Worm (Caenorhabditis elegans) whole organism, midembryonic: ENCODE measurements around the gene mrps-5.

Experiments
- T22C8.4 ChIP-seq: fragments of 200-800 bp; sonication (Bioruptor generic); IDR thresholded peaks from 2 replicates; pipeline ENCODE4 v1.3.6; 2022; ENCODE audit warnings: missing genetic modification characterization, missing compliant biosample characterization
- cog-1 ChIP-seq: sonication (generic microtip); optimal IDR thresholded peaks from 2 replicates; lab custom pipeline; 2016; ENCODE audit warnings: missing genetic modification characterization, missing compliant biosample characterization
- flt-1 ChIP-seq: fragments of 200-800 bp; sonication (Bioruptor generic); IDR thresholded peaks from 2 replicates; pipeline ENCODE4 v1.3.6; 2022; ENCODE audit warnings: missing genetic modification characterization, missing compliant biosample characterization
- klf-2 ChIP-seq: fragments of 200-800 bp; sonication (Bioruptor generic); conservative IDR thresholded peaks from 2 replicates; pipeline ENCODE4 v1.3.6; 2022; ENCODE audit warnings: missing genetic modification reagents, missing genetic modification characterization, missing compliant biosample characterization
- med-1 ChIP-seq: sonication (generic microtip); optimal IDR thresholded peaks from 2 replicates; lab custom pipeline; 2017; ENCODE audit warnings: missing genetic modification characterization, mild to moderate bottlenecking, missing compliant biosample characterization, antibody characterized with exemption, missing genetic modification reagents; ENCODE audit not compliant: insufficient read depth
- ref-1 ChIP-seq: fragments of 200-800 bp; sonication (Bioruptor generic); conservative IDR thresholded peaks from 2 replicates; pipeline ENCODE4 v1.3.6; 2022; ENCODE audit warnings: missing genetic modification reagents, missing genetic modification characterization, missing compliant biosample characterization
- tab-1 ChIP-seq: fragments of 200-800 bp; sonication (Bioruptor generic); IDR thresholded peaks from 2 replicates; pipeline ENCODE4 v1.3.6; 2022; ENCODE audit warnings: missing genetic modification characterization, missing compliant biosample characterization
- ztf-23 ChIP-seq: fragments of 200-800 bp; sonication (Bioruptor generic); IDR thresholded peaks from 2 replicates; pipeline ENCODE4 v1.3.6; 2022; ENCODE audit warnings: missing genetic modification reagents, missing genetic modification characterization, missing compliant biosample characterization
- ztf-29 ChIP-seq: fragments of 200-800 bp; sonication (Bioruptor generic); IDR thresholded peaks from 2 replicates; pipeline ENCODE4 v1.3.6; 2022; ENCODE audit warnings: missing genetic modification reagents, missing genetic modification characterization, missing compliant biosample characterization

The mrps-5 gene

ce11 chrV:12575846-12576245 is 12.6 kb downstream of the mrps-5 start:
- TF ChIP-seq cog-1 (tag; lab: Kevin White, UChicago) (no peak), flt-1 (GFP tag; lab: Robert Waterston, UW) (no peak), med-1 (GFP tag; lab: Kevin White, UChicago) (no peak), ztf-29 (GFP tag; lab: Robert Waterston, UW) (no peak), tab-1 (GFP tag; lab: Robert Waterston, UW) (no peak), ref-1 (GFP tag; lab: Robert Waterston, UW) (no peak), ztf-23 (GFP tag; lab: Robert Waterston, UW) (no peak), T22C8.4 (GFP tag; lab: Robert Waterston, UW) (no peak), klf-2 (GFP tag; lab: Robert Waterston, UW) (no peak)

DNA sequence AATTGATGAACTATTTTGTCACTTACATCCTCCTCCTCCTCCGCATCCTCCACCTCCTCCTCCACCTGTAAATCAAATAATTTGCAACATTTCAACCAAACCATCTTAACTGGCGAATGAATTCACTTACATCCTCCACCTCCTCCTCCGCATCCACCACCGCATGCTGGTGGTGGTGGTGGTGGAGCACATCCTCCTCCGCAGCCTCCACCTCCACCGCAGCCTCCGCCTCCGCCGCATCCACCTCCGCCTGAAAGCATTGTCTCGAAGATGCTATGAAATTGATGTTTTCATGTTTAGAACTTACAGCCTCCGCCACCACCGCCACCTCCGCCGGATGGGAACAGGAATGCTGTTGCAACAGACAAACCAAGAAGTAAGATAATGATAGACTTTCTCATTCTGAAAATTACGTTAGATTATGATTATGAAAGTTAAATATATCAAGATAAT is 13.2 kb downstream of the mrps-5 start, which contains the start of gene grl-23:
Gene grl-23 (minus strand): TSS at position 403 of the 453 bp plus-strand sequence.
- TF ChIP-seq ztf-23 (GFP tag; lab: Robert Waterston, UW) (no peak), flt-1 (GFP tag; lab: Robert Waterston, UW) (no peak), T22C8.4 (GFP tag; lab: Robert Waterston, UW) (no peak), ztf-29 (GFP tag; lab: Robert Waterston, UW) (no peak), klf-2 (GFP tag; lab: Robert Waterston, UW) (no peak), cog-1 (tag; lab: Kevin White, UChicago) (no peak), ref-1 (GFP tag; lab: Robert Waterston, UW) (no peak), tab-1 (GFP tag; lab: Robert Waterston, UW) (no peak), med-1 (GFP tag; lab: Kevin White, UChicago) (no peak)

ce11 chrV:12579299-12579698 is 16.0 kb downstream of the mrps-5 start, which contains the start of gene E02A10.3:
TSS of gene E02A10.3 (plus strand) at chrV:12579599.
- no peak for TF ChIP-seq med-1 (GFP tag; lab: Kevin White, UChicago)
- TF ChIP-seq ref-1 (GFP tag; lab: Robert Waterston, UW): no peak
- TF ChIP-seq tab-1 (GFP tag; lab: Robert Waterston, UW): no peak
- no peak for TF ChIP-seq klf-2 (GFP tag; lab: Robert Waterston, UW)
- TF ChIP-seq cog-1 (tag; lab: Kevin White, UChicago): no peak
- no peak for TF ChIP-seq ztf-29 (GFP tag; lab: Robert Waterston, UW)
- TF ChIP-seq ztf-23 (GFP tag; lab: Robert Waterston, UW): no peak
- no peak for TF ChIP-seq T22C8.4 (GFP tag; lab: Robert Waterston, UW)

DNA sequence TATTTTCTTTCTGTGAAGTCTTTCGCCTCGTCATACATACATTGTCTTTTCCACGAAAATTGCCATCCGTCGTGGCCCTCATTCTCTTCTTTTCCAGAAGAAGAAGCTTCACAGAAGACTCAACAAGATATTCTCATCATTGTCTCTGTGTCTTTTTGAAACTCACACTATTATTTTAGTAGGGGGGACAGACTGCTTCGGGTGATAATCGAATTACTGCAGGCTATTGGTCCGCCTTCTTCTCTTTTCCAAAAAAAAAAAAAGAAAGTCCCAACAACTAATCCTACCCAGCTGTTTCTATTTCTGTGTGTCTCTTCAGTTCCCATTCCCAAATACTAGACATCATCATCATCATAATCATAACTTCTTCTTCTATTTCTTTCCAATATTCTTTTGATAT is 20.1 kb downstream of the mrps-5 start:
- TF ChIP-seq flt-1 (GFP tag; lab: Robert Waterston, UW) (no peak), cog-1 (tag; lab: Kevin White, UChicago) (no peak), med-1 (GFP tag; lab: Kevin White, UChicago) (no peak)

DNA sequence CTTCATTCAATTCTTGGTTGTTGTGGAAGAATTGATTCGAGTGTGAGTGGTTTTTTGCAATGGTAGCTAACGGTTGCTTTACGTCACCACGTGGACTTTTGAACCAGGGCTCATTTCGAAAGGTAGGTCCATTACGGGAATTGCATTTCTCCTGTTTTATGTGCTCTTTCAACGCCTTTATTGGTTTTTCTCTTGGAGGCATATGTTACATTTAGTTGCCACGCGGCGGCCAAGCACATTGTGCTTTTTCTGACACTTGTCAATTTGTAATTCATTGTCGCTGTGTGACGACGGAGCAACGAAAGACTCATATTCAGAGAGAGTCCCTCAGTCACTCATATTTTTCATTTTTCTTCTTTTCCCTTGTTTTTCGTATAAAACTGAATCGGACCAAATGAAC is 21.5 kb downstream of the mrps-5 start:
- TF ChIP-seq klf-2 (GFP tag; lab: Robert Waterston, UW) (no peak), ref-1 (GFP tag; lab: Robert Waterston, UW) (no peak), T22C8.4 (GFP tag; lab: Robert Waterston, UW) (no peak), ztf-29 (GFP tag; lab: Robert Waterston, UW) (no peak), flt-1 (GFP tag; lab: Robert Waterston, UW) (no peak), med-1 (GFP tag; lab: Kevin White, UChicago) (no peak), ztf-23 (GFP tag; lab: Robert Waterston, UW) (no peak)

DNA sequence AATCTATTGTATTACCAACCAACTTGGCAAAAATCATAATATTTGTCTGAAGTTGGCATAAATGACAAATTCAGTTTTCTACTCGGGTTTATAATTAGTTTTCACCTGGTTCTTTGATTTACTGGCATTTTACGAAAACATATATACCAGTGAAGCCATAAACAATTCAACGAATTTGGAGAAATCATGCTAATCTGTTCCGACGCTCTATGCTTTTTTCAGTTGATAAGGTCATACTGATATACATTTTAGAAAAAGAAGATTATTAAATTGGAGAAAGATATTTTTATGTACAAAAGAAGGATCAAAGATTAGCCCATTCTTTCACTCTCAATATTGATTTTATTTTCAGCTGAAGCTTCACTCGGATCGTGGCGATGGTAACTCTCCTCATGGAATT is 23.5 kb downstream of the mrps-5 start:
- no peak for TF ChIP-seq cog-1 (tag; lab: Kevin White, UChicago)
- no peak for TF ChIP-seq ztf-29 (GFP tag; lab: Robert Waterston, UW)
- TF ChIP-seq tab-1 (GFP tag; lab: Robert Waterston, UW): no peak
- no peak for TF ChIP-seq T22C8.4 (GFP tag; lab: Robert Waterston, UW)
- no peak for TF ChIP-seq flt-1 (GFP tag; lab: Robert Waterston, UW)
- no peak for TF ChIP-seq ztf-23 (GFP tag; lab: Robert Waterston, UW)
- TF ChIP-seq med-1 (GFP tag; lab: Kevin White, UChicago): no peak
- no peak for TF ChIP-seq klf-2 (GFP tag; lab: Robert Waterston, UW)
- no peak for TF ChIP-seq ref-1 (GFP tag; lab: Robert Waterston, UW)

DNA sequence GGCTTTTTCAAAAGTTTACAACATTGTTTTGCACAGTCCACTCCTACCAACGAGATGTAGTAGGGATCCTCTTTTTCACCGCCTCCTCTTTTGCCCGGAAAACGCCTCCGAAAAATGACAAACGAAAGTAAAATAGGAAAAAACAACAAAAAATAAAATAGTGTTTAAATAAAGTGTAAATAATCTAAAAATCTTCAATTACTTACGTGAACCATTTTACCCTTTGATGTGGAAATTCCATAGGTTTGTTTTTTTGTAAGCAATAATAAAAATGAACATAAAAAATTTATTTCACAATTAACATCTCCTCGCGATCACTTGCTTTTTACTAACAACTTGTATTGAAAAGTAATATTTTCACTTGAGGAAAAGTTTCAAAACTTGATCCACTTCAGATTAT is 24.7 kb downstream of the mrps-5 start, which contains the start of gene C14C10.1:
Gene C14C10.1 (plus strand): TSS at position 301 of the 400 bp plus-strand sequence.
- TF ChIP-seq ztf-29 (GFP tag; lab: Robert Waterston, UW): no peak
- no peak for TF ChIP-seq T22C8.4 (GFP tag; lab: Robert Waterston, UW)
- no peak for TF ChIP-seq med-1 (GFP tag; lab: Kevin White, UChicago)
- no peak for TF ChIP-seq klf-2 (GFP tag; lab: Robert Waterston, UW)
- TF ChIP-seq tab-1 (GFP tag; lab: Robert Waterston, UW): no peak
- no peak for TF ChIP-seq ztf-23 (GFP tag; lab: Robert Waterston, UW)
- TF ChIP-seq flt-1 (GFP tag; lab: Robert Waterston, UW): no peak
- no peak for TF ChIP-seq cog-1 (tag; lab: Kevin White, UChicago)
- no peak for TF ChIP-seq ref-1 (GFP tag; lab: Robert Waterston, UW)

ce11 chrV:12590601-12591000 is 27.3 kb downstream of the mrps-5 start, which contains the start of gene ttr-43:
TSS of gene ttr-43 (minus strand) at chrV:12590701.
- TF ChIP-seq tab-1 (GFP tag; lab: Robert Waterston, UW) (no peak), flt-1 (GFP tag; lab: Robert Waterston, UW) (no peak), cog-1 (tag; lab: Kevin White, UChicago) (no peak), ztf-29 (GFP tag; lab: Robert Waterston, UW) (no peak), ref-1 (GFP tag; lab: Robert Waterston, UW) (no peak), ztf-23 (GFP tag; lab: Robert Waterston, UW) (no peak), med-1 (GFP tag; lab: Kevin White, UChicago) (no peak)

- TF ChIP-seq ztf-23 (GFP tag; lab: Robert Waterston, UW) (no peak), T22C8.4 (GFP tag; lab: Robert Waterston, UW) (no peak), ztf-29 (GFP tag; lab: Robert Waterston, UW) (no peak), klf-2 (GFP tag; lab: Robert Waterston, UW) (no peak), ref-1 (GFP tag; lab: Robert Waterston, UW) (no peak), med-1 (GFP tag; lab: Kevin White, UChicago) (no peak), cog-1 (tag; lab: Kevin White, UChicago) (no peak), tab-1 (GFP tag; lab: Robert Waterston, UW) (no peak)
Observed at ce11 chrV:12592379-12592778, 29.1 kb downstream of the mrps-5 start, which contains the start of gene C14C10.2. TSS of gene C14C10.2 (minus strand) at chrV:12592479.
